Worm (Caenorhabditis elegans): Measurements from ENCODE around the gene R105.5.

R105.5 gene

DNA sequence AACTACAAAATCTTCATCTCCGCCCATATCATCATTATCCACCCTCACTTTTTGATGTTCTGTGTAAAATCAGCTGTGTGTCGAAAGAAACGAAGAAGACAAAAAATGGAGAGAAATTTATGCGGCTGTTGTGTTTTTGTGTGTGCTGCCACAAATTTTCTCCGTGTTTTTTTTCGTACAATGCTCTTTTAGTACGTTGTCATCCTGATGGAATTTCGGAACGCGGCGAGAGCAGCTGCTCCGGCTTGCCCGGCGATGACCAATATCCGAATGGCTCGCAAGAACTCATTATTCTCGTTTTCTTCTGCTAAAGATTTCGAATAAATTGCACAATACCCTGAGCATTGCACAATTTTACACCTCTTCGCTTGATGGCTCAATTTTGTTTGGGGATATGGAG lies 3.3 kb downstream of the R105.5 start:
- TF ChIP-seq hlh-11 (tag; optimal IDR thresholded peaks at IDR 0.05) (peak; percentile 6), nhr-28 (tag; optimal IDR thresholded peaks at IDR 0.05) (peak; percentile 41), ceh-62 (tag; optimal IDR thresholded peaks at IDR 0.05) (no peak), ZK337.2 (GFP tag; IDR thresholded peaks at IDR 0.05) (0 out of 2 replicates have a peak, but pooled peaks have one; percentile 28), daf-8 (GFP tag; IDR thresholded peaks at IDR 0.05) (no peak), aha-1 (tag) (peak; percentile 76), F37D6.2 (tag; optimal IDR thresholded peaks at IDR 0.05) (no peak), pha-4 (GFP tag; IDR thresholded peaks at IDR 0.05) (no peak), pha-4 (tag; optimal IDR thresholded peaks at IDR 0.05) (no peak), ces-1 (GFP tag; optimal IDR thresholded peaks at IDR 0.05) (no peak), php-3 (GFP tag; IDR thresholded peaks at IDR 0.05) (no peak)

DNA sequence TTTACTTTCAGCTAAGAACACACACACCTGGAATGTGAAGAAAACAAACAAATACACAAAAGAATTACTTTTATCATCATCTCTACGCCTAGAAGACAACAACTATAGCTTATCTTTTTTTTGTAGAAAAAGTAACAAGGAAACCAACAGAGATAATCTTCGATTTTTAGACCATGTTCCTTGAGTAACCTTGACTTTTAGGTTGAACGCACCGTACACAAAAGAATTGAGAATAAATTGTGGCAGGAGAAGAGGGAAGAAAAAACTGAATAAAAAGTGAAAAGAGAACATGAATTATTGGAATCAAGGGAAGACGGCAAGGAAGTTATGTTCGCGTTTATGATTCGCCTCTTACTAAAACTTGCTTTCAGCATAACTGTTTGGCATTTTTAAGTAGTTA lies 4.8 kb downstream of the R105.5 start:
- TF ChIP-seq nhr-28 (tag; optimal IDR thresholded peaks at IDR 0.05): peak; percentile 63
- no peak for TF ChIP-seq zip-2 (tag; optimal IDR thresholded peaks at IDR 0.05)
- TF ChIP-seq nhr-25 (tag; optimal IDR thresholded peaks at IDR 0.05; ENCODE audit: borderline replicate concordance, insufficient read depth): peak; percentile 56

DNA sequence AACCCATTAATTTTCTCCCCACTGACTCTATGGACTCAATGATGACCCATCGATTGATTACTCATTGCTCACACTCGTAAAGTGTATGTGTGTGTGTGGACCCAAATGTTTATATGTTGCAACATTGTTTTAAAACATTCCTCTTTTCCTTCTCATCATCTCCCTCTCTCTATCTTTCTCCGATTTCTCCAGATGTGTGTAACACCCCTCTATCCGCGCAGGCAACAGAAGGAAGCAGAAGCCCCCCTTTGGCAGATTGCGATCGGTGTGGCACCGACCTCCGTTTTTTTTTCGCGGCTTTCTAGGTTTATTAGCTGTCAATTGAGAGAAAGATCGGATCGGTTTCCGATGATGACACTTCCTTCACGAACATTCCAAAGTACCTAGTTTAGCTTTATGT lies 7.5 kb downstream of the R105.5 start:
- no peak for TF ChIP-seq ceh-82 (tag; optimal IDR thresholded peaks at IDR 0.05)
- no peak for TF ChIP-seq hlh-11 (tag; optimal IDR thresholded peaks at IDR 0.05)
- no peak for TF ChIP-seq daf-12 (tag; optimal IDR thresholded peaks at IDR 0.05)
- TF ChIP-seq lin-1 (GFP tag; IDR thresholded peaks at IDR 0.05): no peak
- TF ChIP-seq mxl-2 (GFP tag; conservative IDR thresholded peaks at IDR 0.05): no peak
- no peak for TF ChIP-seq nhr-10 (tag; optimal IDR thresholded peaks at IDR 0.05)
- TF ChIP-seq duxl-1 (tag; optimal IDR thresholded peaks at IDR 0.05; ENCODE audit: poor library complexity): no peak
- TF ChIP-seq ctbp-1 (GFP tag; IDR thresholded peaks at IDR 0.05): no peak
- TF ChIP-seq Y105C5A.15 (GFP tag; IDR thresholded peaks at IDR 0.05): no peak
- TF ChIP-seq F37D6.2 (tag; optimal IDR thresholded peaks at IDR 0.05): no peak
- TF ChIP-seq gei-8 (GFP tag; optimal IDR thresholded peaks at IDR 0.05): no peak
- no peak for TF ChIP-seq nhr-28 (tag; optimal IDR thresholded peaks at IDR 0.05)
- no peak for TF ChIP-seq hlh-30 (tag; optimal IDR thresholded peaks at IDR 0.05; ENCODE audit: insufficient read depth)
- TF ChIP-seq ZK337.2 (GFP tag; IDR thresholded peaks at IDR 0.05): no peak
- no peak for TF ChIP-seq snpc-1.2 (GFP tag; IDR thresholded peaks at IDR 0.05)
- no peak for TF ChIP-seq F44E2.7 (GFP tag; IDR thresholded peaks at IDR 0.05)
- TF ChIP-seq aly-2 (tag; optimal IDR thresholded peaks at IDR 0.05): no peak
- TF ChIP-seq madf-9 (GFP tag; conservative IDR thresholded peaks at IDR 0.05): no peak

DNA sequence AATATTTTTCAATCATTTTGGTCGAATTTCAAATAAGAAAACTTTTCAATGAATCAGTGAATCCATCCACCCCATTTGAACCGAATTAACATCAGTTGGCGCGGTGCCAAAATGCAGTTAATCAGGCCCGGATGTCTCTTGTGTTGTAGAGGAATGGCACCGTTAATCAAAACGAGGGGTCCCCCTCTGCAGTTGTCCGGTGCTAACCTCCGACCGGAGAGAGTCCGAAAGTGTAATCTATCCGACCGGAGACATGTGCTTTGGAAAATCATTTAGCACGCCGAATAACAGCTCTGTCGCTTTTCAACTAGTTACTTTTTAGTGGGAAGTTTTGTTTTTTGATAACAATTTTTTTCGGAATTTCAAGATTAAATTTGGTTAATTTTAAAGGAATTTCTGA lies 9.1 kb downstream of the R105.5 start:
- TF ChIP-seq aha-1 (tag) (peak; percentile 41), ceh-62 (tag; optimal IDR thresholded peaks at IDR 0.05) (no peak), lir-3 (tag; optimal IDR thresholded peaks at IDR 0.05) (no peak), dmd-6 (GFP tag; IDR thresholded peaks at IDR 0.05) (no peak), snpc-1.2 (GFP tag; IDR thresholded peaks at IDR 0.05) (no peak), F37D6.2 (tag; optimal IDR thresholded peaks at IDR 0.05) (no peak)

DNA sequence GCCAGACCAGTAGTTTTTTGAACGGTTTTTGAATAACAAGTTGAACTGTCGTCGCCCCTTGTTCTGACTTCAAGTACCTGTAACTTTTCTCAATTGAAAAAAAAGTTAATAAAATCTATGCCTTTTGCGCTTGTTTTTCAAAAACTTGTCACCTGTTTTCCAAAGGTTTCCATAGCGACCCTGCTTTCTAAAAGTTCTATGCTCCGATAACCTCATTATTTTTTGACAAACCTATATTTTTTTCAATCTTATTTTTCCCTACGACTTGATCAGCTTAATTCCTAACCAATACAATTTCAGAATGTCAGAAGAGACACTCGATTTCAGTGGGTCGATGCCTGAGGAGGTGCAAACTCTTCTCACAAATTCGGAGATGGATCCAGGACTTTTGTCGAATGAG lies 11.3 kb downstream of the R105.5 start, which contains the start of gene F29B9.8:
F29B9.8 (plus strand) TSS at position 301 of the 400 bp plus-strand sequence.
- TF ChIP-seq zip-11 (GFP tag; IDR thresholded peaks at IDR 0.05) (no peak), nhr-48 (tag; optimal IDR thresholded peaks at IDR 0.05) (no peak)

DNA sequence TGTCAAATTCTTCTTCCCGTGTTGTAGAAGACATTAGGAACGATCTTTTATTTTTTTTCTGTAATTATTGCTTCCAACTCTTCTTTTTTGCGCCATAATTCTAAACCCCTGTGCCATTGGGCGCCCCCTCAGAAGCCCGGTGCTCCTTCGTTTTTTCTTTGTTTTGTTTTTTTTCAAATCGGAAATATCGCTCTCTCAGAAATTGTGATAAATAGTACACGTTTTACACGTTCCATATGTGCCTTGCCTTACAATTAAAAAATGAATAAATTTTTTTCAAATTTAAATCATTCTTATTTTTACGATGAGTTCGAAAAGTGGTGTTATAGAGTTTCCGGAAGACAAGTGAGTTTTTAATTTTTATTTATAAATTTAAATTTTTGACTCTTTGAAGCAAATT lies 13.4 kb downstream of the R105.5 start, which contains the start of gene F29B9.7:
F29B9.7 (plus strand) TSS at position 301 of the 400 bp plus-strand sequence.
- peak in 1 of 2 experiments; percentile 11 for TF ChIP-seq unc-62 (GFP tag; optimal IDR thresholded peaks at IDR 0.05 in 1 of 2)
- no peak for TF ChIP-seq unc-62 (tag; optimal IDR thresholded peaks at IDR 0.05)
- TF ChIP-seq mxl-3 (GFP tag; optimal IDR thresholded peaks at IDR 0.05): no peak

Measured in whole organism, L4 larva.